Fruit fly (Drosophila melanogaster): ENCODE data around the gene CG10516.
A peak's percentile ranks its signal among the peaks of the same experiment; 100 is the strongest.

CG10516 gene

dm6 chr3L:15999358-16000005, 31.5 kb downstream of the CG10516 start (continued):
- TF ChIP-seq lab (GFP tag; optimal IDR thresholded peaks at IDR 0.05) = peak; percentile 80
- TF ChIP-seq CG34224 (GFP tag; IDR thresholded peaks at IDR 0.05; ENCODE audit: partially characterized antibody) = no peak
- no peak for TF ChIP-seq btn (GFP tag; optimal IDR thresholded peaks at IDR 0.05)
- TF ChIP-seq Poxn (GFP tag; IDR thresholded peaks at IDR 0.05) = peak; percentile 39; the same call in 1 of the 2 replicates
- TF ChIP-seq CG1832 (GFP tag; optimal IDR thresholded peaks at IDR 0.05) = no peak
- TF ChIP-seq repo (GFP tag; optimal IDR thresholded peaks at IDR 0.05) = no peak
- peak; percentile 19 for TF ChIP-seq CG10267 (tag; optimal IDR thresholded peaks at IDR 0.05)
- TF ChIP-seq Bgb (GFP tag; IDR thresholded peaks at IDR 0.05; ENCODE audit: partially characterized antibody) = no peak
- peak; percentile 31 for TF ChIP-seq ATbp (GFP tag; optimal IDR thresholded peaks at IDR 0.05)
- peak; percentile 14 for TF ChIP-seq CG12071 (GFP tag; optimal IDR thresholded peaks at IDR 0.05)
- peak; percentile 49 for TF ChIP-seq CG9817 (tag; optimal IDR thresholded peaks at IDR 0.05)
- 0 out of 2 replicates have a peak, but pooled peaks have one; percentile 10 for TF ChIP-seq H2.0 (GFP tag; IDR thresholded peaks at IDR 0.05)
- TF ChIP-seq BEAF-32 (GFP tag; optimal IDR thresholded peaks at IDR 0.05) = no peak
- no peak for TF ChIP-seq CG4820 (GFP tag; optimal IDR thresholded peaks at IDR 0.05)
- TF ChIP-seq CG5245 (GFP tag; optimal IDR thresholded peaks at IDR 0.05) = no peak
- TF ChIP-seq Rfx (GFP tag; IDR thresholded peaks at IDR 0.05) = peak; percentile 70; the same call in 1 of the 2 replicates
- peak; percentile 59; the same call in 1 of the 2 replicates for TF ChIP-seq Xrp1 (GFP tag; IDR thresholded peaks at IDR 0.05)
- peak; percentile 43 for TF ChIP-seq HmgZ (tag; optimal IDR thresholded peaks at IDR 0.05)
- TF ChIP-seq CG4282 (GFP tag; optimal IDR thresholded peaks at IDR 0.05) = no peak
- no peak for TF ChIP-seq hb (GFP tag; IDR thresholded peaks at IDR 0.05; ENCODE audit: partially characterized antibody)
- TF ChIP-seq Fer2 (tag; optimal IDR thresholded peaks at IDR 0.05) = peak; percentile 3
- no peak for TF ChIP-seq inv (GFP tag; IDR thresholded peaks at IDR 0.05; ENCODE audit: partially characterized antibody)
- no peak for TF ChIP-seq peb (GFP tag; IDR thresholded peaks at IDR 0.05)
- peak; percentile 9 for TF ChIP-seq CG10654 (GFP tag; optimal IDR thresholded peaks at IDR 0.05)
- peak; percentile 56 for TF ChIP-seq CG17385 (GFP tag; optimal IDR thresholded peaks at IDR 0.05)
- TF ChIP-seq sna (GFP tag; IDR thresholded peaks at IDR 0.05; ENCODE audit: partially characterized antibody) = no peak
- no peak for TF ChIP-seq sc (optimal IDR thresholded peaks at IDR 0.05)
- TF ChIP-seq sc (GFP tag; optimal IDR thresholded peaks at IDR 0.05) = no peak
- no peak for TF ChIP-seq NC2α (GFP tag; optimal IDR thresholded peaks at IDR 0.05)
- TF ChIP-seq chn (GFP tag; optimal IDR thresholded peaks at IDR 0.05) = no peak
- 0 out of 2 replicates have a peak, but pooled peaks have one; percentile 25 for TF ChIP-seq CG17612 (GFP tag; IDR thresholded peaks at IDR 0.05)
- no peak; the same call in 1 of the 2 replicates for TF ChIP-seq lmd (GFP tag; IDR thresholded peaks at IDR 0.05)
- TF ChIP-seq CG16813 (GFP tag; IDR thresholded peaks at IDR 0.05; ENCODE audit: partially characterized antibody) = no peak
- TF ChIP-seq CG15011 (GFP tag; optimal IDR thresholded peaks at IDR 0.05) = no peak
- no peak for TF ChIP-seq dmrt99B (tag; optimal IDR thresholded peaks at IDR 0.05)
- TF ChIP-seq CG11695 (GFP tag; IDR thresholded peaks at IDR 0.05) = peak; percentile 56; the same call in 1 of the 3 replicates
- peak; percentile 37 for TF ChIP-seq CG14441 (GFP tag; IDR thresholded peaks at IDR 0.05)
- TF ChIP-seq sens-2 (GFP tag; IDR thresholded peaks at IDR 0.05) = no peak
- no peak for TF ChIP-seq CG17328 (GFP tag; IDR thresholded peaks at IDR 0.05)
- peak; percentile 87 for TF ChIP-seq Atf6 (GFP tag; IDR thresholded peaks at IDR 0.05)
- no peak for TF ChIP-seq fd102C (GFP tag; optimal IDR thresholded peaks at IDR 0.05)
- TF ChIP-seq CG7372 (GFP tag; IDR thresholded peaks at IDR 0.05) = no peak
- TF ChIP-seq Ptx1 (GFP tag; IDR thresholded peaks at IDR 0.05) = no peak; the same call in none of the 2 replicates
- TF ChIP-seq CG33557 (GFP tag; optimal IDR thresholded peaks at IDR 0.05) = no peak
- peak; percentile 74 for TF ChIP-seq gem (tag; optimal IDR thresholded peaks at IDR 0.05)
- no peak for TF ChIP-seq CG3838 (GFP tag; optimal IDR thresholded peaks at IDR 0.05)
- TF ChIP-seq TFAM (GFP tag; optimal IDR thresholded peaks at IDR 0.05) = no peak
- no peak for TF ChIP-seq sim (GFP tag; IDR thresholded peaks at IDR 0.05)
- no peak for TF ChIP-seq eyg (GFP tag; optimal IDR thresholded peaks at IDR 0.05)
- TF ChIP-seq Jarid2 (GFP tag; optimal IDR thresholded peaks at IDR 0.05) = no peak

Data from whole organism, embryonic.